Worm (Caenorhabditis elegans): ENCODE results near the gene Y38H6C.23.

Gene Y38H6C.23

ce11 chrV:20509427-20509826 is 46.7 kb downstream of the Y38H6C.23 start:
- TF ChIP-seq nhr-120 (GFP tag; IDR thresholded peaks at IDR 0.05) (0 out of 2 replicates have a peak, but pooled peaks have one; percentile 46), zfh-2 (GFP tag; conservative IDR thresholded peaks at IDR 0.05) (peak; percentile 56; the same call in 1 of the 2 replicates), egl-44 (GFP tag; IDR thresholded peaks at IDR 0.05) (no peak)

- TF ChIP-seq madf-3 (GFP tag; IDR thresholded peaks at IDR 0.05), result no peak
- TF ChIP-seq egrh-3 (GFP tag; IDR thresholded peaks at IDR 0.05), result peak; percentile 21; the same call in 1 of the 2 replicates
- TF ChIP-seq zfh-2 (GFP tag; conservative IDR thresholded peaks at IDR 0.05), result peak; percentile 67; the same call in 1 of the 2 replicates
- TF ChIP-seq let-526 (GFP tag; IDR thresholded peaks at IDR 0.05), result no peak
Observed at ce11 chrV:20506542-20506941, 49.6 kb downstream of the Y38H6C.23 start.

Data from whole organism, young adult.